Worm (Caenorhabditis elegans): ENCODE data around the gene Y45F10B.8.

DNA sequence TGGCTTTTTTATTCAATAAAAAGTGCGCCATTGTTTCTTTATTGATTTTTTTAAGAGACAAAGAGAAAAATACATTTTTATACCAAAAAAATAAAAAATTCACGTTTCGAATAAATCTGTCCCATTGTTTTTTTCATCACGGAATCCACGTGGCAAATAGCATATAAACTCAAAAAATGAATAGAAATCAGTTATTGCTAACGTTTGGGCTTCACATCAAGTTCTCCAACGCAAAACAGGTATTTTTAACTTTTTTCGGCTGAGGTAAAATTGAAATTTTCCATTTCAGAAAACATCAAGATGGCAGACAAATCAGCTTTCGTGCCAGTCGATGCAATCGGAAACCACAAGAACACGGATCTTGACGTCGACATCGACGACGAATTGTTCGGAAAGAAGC is 15.3 kb upstream of the Y45F10B.8 start, which contains the start of gene Y45F10B.3:
- TF ChIP-seq W03F9.2 (tag; optimal IDR thresholded peaks at IDR 0.05), result no peak
- TF ChIP-seq him-1 (tag; optimal IDR thresholded peaks at IDR 0.05), result no peak
